Fruit fly (Drosophila melanogaster): ENCODE results near the gene osa.
A peak's percentile ranks its signal among the peaks of the same experiment; 100 is the strongest.

osa gene

DNA sequence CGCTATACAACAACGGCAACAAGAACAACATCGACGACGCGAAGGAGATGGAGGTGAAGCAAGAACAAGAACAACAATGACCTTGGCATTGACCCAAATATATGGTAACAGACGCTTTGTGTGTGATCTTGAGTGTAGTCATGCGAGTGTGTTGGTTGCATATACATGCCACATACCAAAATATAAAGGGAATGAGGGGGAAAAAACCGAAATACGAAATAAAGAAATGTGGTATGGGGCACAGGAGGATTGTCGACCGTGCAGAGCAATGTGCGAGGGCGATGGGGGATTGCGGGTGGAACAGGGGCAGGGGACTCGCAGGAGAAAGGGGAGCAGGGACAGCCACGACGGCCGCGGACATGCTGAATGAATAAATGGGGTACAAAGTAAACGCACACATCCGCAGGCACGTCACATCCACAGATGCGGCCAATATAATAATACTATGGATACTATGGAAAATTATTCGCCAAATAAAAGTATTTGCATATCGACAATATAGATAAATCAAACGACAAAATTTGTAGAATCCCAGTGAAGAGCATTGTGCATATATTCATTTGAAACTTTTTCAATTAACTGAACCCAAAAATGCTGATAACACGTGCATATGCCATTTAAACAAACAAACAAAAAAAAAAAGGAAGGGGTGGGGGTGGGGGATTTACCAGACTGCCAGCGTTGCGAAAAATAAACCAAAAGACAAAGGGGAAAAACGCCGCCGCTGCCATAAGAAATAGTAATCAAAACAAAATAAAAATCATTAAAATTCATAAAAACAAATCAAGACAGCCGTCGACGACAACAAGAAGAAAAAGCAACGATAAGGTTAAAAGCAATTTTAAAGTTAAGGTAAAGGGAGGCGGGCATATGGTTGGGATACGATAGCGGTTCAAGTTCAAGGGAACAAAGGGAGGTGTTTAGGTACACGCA, 12.0 kb downstream of the osa start (continued):
- TF ChIP-seq CG6854 (GFP tag; optimal IDR thresholded peaks at IDR 0.05) (no peak), PHDP (tag; optimal IDR thresholded peaks at IDR 0.05) (no peak), sens (GFP tag) (peak; percentile 58), lbe (GFP tag; optimal IDR thresholded peaks at IDR 0.05) (peak; percentile 9), CG3065 (GFP tag; optimal IDR thresholded peaks at IDR 0.05) (no peak), CG8290 (GFP tag; optimal IDR thresholded peaks at IDR 0.05) (no peak), CG8290 (tag; optimal IDR thresholded peaks at IDR 0.05) (no peak), Bgb (GFP tag; IDR thresholded peaks at IDR 0.05; ENCODE audit: partially characterized antibody) (no peak), nerfin-1 (tag; optimal IDR thresholded peaks at IDR 0.05) (no peak), Sin3A (optimal IDR thresholded peaks at IDR 0.05) (no peak), CG8388 (GFP tag; optimal IDR thresholded peaks at IDR 0.05) (no peak), dati (GFP tag; IDR thresholded peaks at IDR 0.05) (no peak), Hand (GFP tag; optimal IDR thresholded peaks at IDR 0.05) (no peak), bowl (GFP tag; IDR thresholded peaks at IDR 0.05) (no peak), Blimp-1 (GFP tag; optimal IDR thresholded peaks at IDR 0.05) (no peak), CG3838 (GFP tag; optimal IDR thresholded peaks at IDR 0.05) (no peak), Dref (GFP tag; IDR thresholded peaks at IDR 0.05) (no peak), CG12071 (GFP tag; optimal IDR thresholded peaks at IDR 0.05) (no peak), ranshi (GFP tag; IDR thresholded peaks at IDR 0.05) (no peak), kah (GFP tag; optimal IDR thresholded peaks at IDR 0.05) (no peak), CG17328 (GFP tag; IDR thresholded peaks at IDR 0.05) (no peak), Asciz (GFP tag; optimal IDR thresholded peaks at IDR 0.05) (no peak), Dfd (GFP tag; optimal IDR thresholded peaks at IDR 0.05) (no peak), CG34422 (GFP tag; IDR thresholded peaks at IDR 0.05) (no peak), Deaf1 (tag; optimal IDR thresholded peaks at IDR 0.05) (peak; percentile 34), CG7786 (GFP tag; optimal IDR thresholded peaks at IDR 0.05) (no peak), cwo (GFP tag; optimal IDR thresholded peaks at IDR 0.05) (no peak), z (GFP tag; IDR thresholded peaks at IDR 0.05) (peak; percentile 48; the same call in 1 of the 3 replicates), psq (GFP tag; optimal IDR thresholded peaks at IDR 0.05) (no peak), H15 (GFP tag; IDR thresholded peaks at IDR 0.05) (no peak), CG10431 (GFP tag; optimal IDR thresholded peaks at IDR 0.05) (peak; percentile 50), CG12769 (tag; optimal IDR thresholded peaks at IDR 0.05) (peak; percentile 84), h (optimal IDR thresholded peaks at IDR 0.05) (no peak), nmo (GFP tag; optimal IDR thresholded peaks at IDR 0.05) (no peak), CG18764 (GFP tag; optimal IDR thresholded peaks at IDR 0.05) (no peak), Kr (GFP tag; optimal IDR thresholded peaks at IDR 0.05) (no peak), abd-A (tag; optimal IDR thresholded peaks at IDR 0.05) (no peak), pita (GFP tag; optimal IDR thresholded peaks at IDR 0.05) (no peak), CG9727 (GFP tag; optimal IDR thresholded peaks at IDR 0.05) (no peak), D (optimal IDR thresholded peaks at IDR 0.05) (no peak), D (GFP tag; optimal IDR thresholded peaks at IDR 0.05) (no peak), CG9215 (GFP tag; IDR thresholded peaks at IDR 0.05) (no peak), pb (GFP tag; optimal IDR thresholded peaks at IDR 0.05) (no peak), Elba2 (GFP tag; optimal IDR thresholded peaks at IDR 0.05) (no peak), twi (tag; optimal IDR thresholded peaks at IDR 0.05) (peak; percentile 55), CG8359 (GFP tag; optimal IDR thresholded peaks at IDR 0.05; ENCODE audit: borderline replicate concordance) (no peak), Hmx (GFP tag; optimal IDR thresholded peaks at IDR 0.05) (no peak)
